Fruit fly (Drosophila melanogaster): Measurements from ENCODE around the gene pad.

- no peak for TF ChIP-seq CTCF (optimal IDR thresholded peaks at IDR 0.05)
- no peak for TF ChIP-seq CG8478 (optimal IDR thresholded peaks at IDR 0.05)
Measured at dm6 chr3R:16370433-16370832, 28.3 kb downstream of the pad start, which contains the start of gene CG10317.
